Worm (Caenorhabditis elegans) whole organism, L4 larva: ENCODE measurements around the gene dpy-1.

ENCODE experiments used
- D1046.2 ChIP-seq: fragments of 200-800 bp; sonication (Bioruptor generic); IDR thresholded peaks from 2 replicates; pipeline ENCODE4 v1.3.6; 2022; ENCODE audit warnings: missing genetic modification characterization, missing compliant biosample characterization
- F44E2.7 ChIP-seq: fragments of 200-800 bp; sonication (Bioruptor generic); IDR thresholded peaks from 2 replicates; pipeline ENCODE4 v2.1.2; 2022; ENCODE audit warnings: missing genetic modification characterization, missing compliant biosample characterization
- R02D3.7 ChIP-seq: fragments of 150-350 bp; sonication (generic microtip); optimal IDR thresholded peaks from 3 replicates; lab custom pipeline; 2014; ENCODE audit warnings: missing biosample characterization, missing genetic modification characterization
- T20F7.1 ChIP-seq: fragments of 200-800 bp; sonication (Bioruptor generic); optimal IDR thresholded peaks from 2 replicates; lab custom pipeline; 2018; ENCODE audit warnings: mild to moderate bottlenecking, missing genetic modification characterization, missing compliant biosample characterization
- T26A8.4 ChIP-seq: fragments of 200-800 bp; sonication (Bioruptor generic); IDR thresholded peaks from 2 replicates; pipeline ENCODE4 v1.3.6; 2022; ENCODE audit warnings: missing genetic modification characterization, missing compliant biosample characterization
- Y105C5A.15 ChIP-seq: fragments of 200-800 bp; sonication (Bioruptor generic); IDR thresholded peaks from 2 replicates; pipeline ENCODE4 v1.3.6; 2022; ENCODE audit warnings: missing genetic modification characterization, missing compliant biosample characterization
- ZK337.2 ChIP-seq: fragments of 200-800 bp; sonication (Bioruptor generic); IDR thresholded peaks from 2 replicates; pipeline ENCODE4 v1.3.6; 2022; ENCODE audit warnings: missing genetic modification reagents, missing genetic modification characterization, missing compliant biosample characterization
- ceh-28 ChIP-seq: fragments of 150-350 bp; optimal IDR thresholded peaks from 2 replicates; lab custom pipeline; 2014; ENCODE audit warnings: missing biosample characterization, missing genetic modification reagents, missing genetic modification characterization
- ceh-44 ChIP-seq: fragments of 200-800 bp; sonication (Bioruptor generic); IDR thresholded peaks from 2 replicates; pipeline ENCODE4 v1.3.6; 2022; ENCODE audit warnings: missing genetic modification reagents, missing genetic modification characterization, missing compliant biosample characterization
- daf-12 ChIP-seq: fragments of 150-350 bp; optimal IDR thresholded peaks from 2 replicates; lab custom pipeline; 2014; ENCODE audit warnings: missing biosample characterization, missing genetic modification reagents, missing genetic modification characterization
- dmd-6 ChIP-seq: fragments of 200-800 bp; sonication (Bioruptor generic); IDR thresholded peaks from 2 replicates; pipeline ENCODE4 v1.3.6; 2022; ENCODE audit warnings: missing genetic modification reagents, missing genetic modification characterization, missing compliant biosample characterization
- gei-8 ChIP-seq: fragments of 200-800 bp; sonication (Bioruptor generic); optimal IDR thresholded peaks from 2 replicates; lab custom pipeline; 2018; ENCODE audit warnings: mild to moderate bottlenecking, missing genetic modification characterization, missing compliant biosample characterization
- hlh-11 ChIP-seq: fragments of 200-800 bp; sonication (Bioruptor generic); optimal IDR thresholded peaks from 2 replicates; lab custom pipeline; 2018; ENCODE audit warnings: mild to moderate bottlenecking, missing genetic modification characterization, missing compliant biosample characterization
- lin-38 ChIP-seq: fragments of 200-800 bp; sonication (Bioruptor generic); IDR thresholded peaks from 2 replicates; pipeline ENCODE4 v1.3.6; 2022; ENCODE audit warnings: missing genetic modification reagents, missing genetic modification characterization, missing compliant biosample characterization
- madf-9 ChIP-seq: fragments of 200-800 bp; sonication (Bioruptor generic); conservative IDR thresholded peaks from 2 replicates; pipeline ENCODE4 v1.3.6; 2022; ENCODE audit warnings: missing genetic modification reagents, missing genetic modification characterization, missing compliant biosample characterization
- mdt-29 ChIP-seq: fragments of 200-800 bp; sonication (Bioruptor generic); IDR thresholded peaks from 2 replicates; pipeline ENCODE4 v1.3.6; 2022; ENCODE audit warnings: missing genetic modification reagents, missing genetic modification characterization, missing compliant biosample characterization
- mes-2 ChIP-seq: sonication (generic microtip); optimal IDR thresholded peaks from 2 replicates; lab custom pipeline; 2016; ENCODE audit warnings: missing genotype, mild to moderate bottlenecking, missing genetic modification characterization, missing compliant biosample characterization; ENCODE audit not compliant: poor library complexity, severe bottlenecking
- mxl-2 ChIP-seq: fragments of 200-800 bp; sonication (Bioruptor generic); conservative IDR thresholded peaks from 2 replicates; pipeline ENCODE4 v1.3.6; 2022; ENCODE audit warnings: missing genetic modification reagents, missing genetic modification characterization, missing compliant biosample characterization
- mxl-3 ChIP-seq: fragments of 200-800 bp; sonication (Bioruptor generic); optimal IDR thresholded peaks from 2 replicates; lab custom pipeline; 2018; ENCODE audit warnings: mild to moderate bottlenecking, missing genetic modification characterization, missing compliant biosample characterization
- nhr-11 ChIP-seq: fragments of 150-350 bp; optimal IDR thresholded peaks from 2 replicates; lab custom pipeline; 2014; ENCODE audit warnings: missing biosample characterization, missing genetic modification characterization
- nhr-111 ChIP-seq: fragments of 200-800 bp; sonication (Bioruptor generic); optimal IDR thresholded peaks from 2 replicates; lab custom pipeline; 2018; ENCODE audit warnings: mild to moderate bottlenecking, missing genetic modification characterization, missing compliant biosample characterization
- nhr-237 ChIP-seq: sonication (generic microtip); optimal IDR thresholded peaks from 2 replicates; lab custom pipeline; 2017; ENCODE audit warnings: missing biosample characterization, missing genetic modification characterization
- nhr-25 ChIP-seq: sonication (generic microtip); optimal IDR thresholded peaks from 2 replicates; lab custom pipeline; 2017; ENCODE audit warnings: missing genetic modification characterization, mild to moderate bottlenecking, missing compliant biosample characterization, antibody characterized with exemption, moderate library complexity, borderline replicate concordance; ENCODE audit not compliant: insufficient read depth
- nhr-28 ChIP-seq: fragments of 150-350 bp; optimal IDR thresholded peaks from 2 replicates; lab custom pipeline; 2014; ENCODE audit warnings: missing biosample characterization, missing genetic modification characterization
- nhr-41 ChIP-seq: fragments of 200-800 bp; sonication (Bioruptor generic); IDR thresholded peaks from 2 replicates; pipeline ENCODE4 v1.3.6; 2022; ENCODE audit warnings: missing genetic modification reagents, missing genetic modification characterization, missing compliant biosample characterization
- nhr-76 ChIP-seq: fragments of 150-350 bp; optimal IDR thresholded peaks from 2 replicates; lab custom pipeline; 2014; ENCODE audit warnings: missing biosample characterization, missing genetic modification characterization
- pqm-1 ChIP-seq: sonication (generic microtip); optimal IDR thresholded peaks from 2 replicates; lab custom pipeline; 2017; ENCODE audit warnings: missing biosample characterization, missing genetic modification characterization
- rbr-2 ChIP-seq: sonication (generic microtip); optimal IDR thresholded peaks from 2 replicates; lab custom pipeline; 2016; ENCODE audit warnings: missing genotype, missing genetic modification characterization, missing compliant biosample characterization
- skn-1 ChIP-seq: fragments of 150-350 bp; optimal IDR thresholded peaks from 2 replicates; lab custom pipeline; 2014; ENCODE audit warnings: missing biosample characterization, missing genetic modification characterization
- unc-130 ChIP-seq: sonication (generic microtip); optimal IDR thresholded peaks from 2 replicates; lab custom pipeline; 2016; ENCODE audit warnings: missing genetic modification reagents, missing genetic modification characterization, missing compliant biosample characterization
- unc-62 ChIP-seq, 3 experiments: fragments of 150-350 bp in 1 of 3; sonication (generic microtip); optimal IDR thresholded peaks in 2 of 3; peaks in 1 of 3; 1 replicate in 1 of 3; 2 replicates in 2 of 3; lab custom pipeline; 2014 to 2017; ENCODE audit warnings: missing biosample characterization in 3 of 3, missing genetic modification characterization in 3 of 3, missing genetic modification reagents in 3 of 3, missing genotype in 1 of 3
- zag-1 ChIP-seq: fragments of 150-350 bp; optimal IDR thresholded peaks from 2 replicates; lab custom pipeline; 2014; ENCODE audit warnings: missing biosample characterization, missing genetic modification characterization
- zfp-3 ChIP-seq: fragments of 200-800 bp; sonication (Bioruptor generic); conservative IDR thresholded peaks from 2 replicates; pipeline ENCODE4 v1.3.6; 2022; ENCODE audit warnings: missing genetic modification reagents, missing genetic modification characterization, missing compliant biosample characterization
- ztf-11 ChIP-seq: fragments of 150-350 bp; optimal IDR thresholded peaks from 2 replicates; lab custom pipeline; 2014; ENCODE audit warnings: missing biosample characterization, missing genetic modification characterization
- ztf-7 ChIP-seq: fragments of 150-350 bp; optimal IDR thresholded peaks from 2 replicates; lab custom pipeline; 2014; ENCODE audit warnings: missing biosample characterization, missing genetic modification characterization

Gene dpy-1

DNA sequence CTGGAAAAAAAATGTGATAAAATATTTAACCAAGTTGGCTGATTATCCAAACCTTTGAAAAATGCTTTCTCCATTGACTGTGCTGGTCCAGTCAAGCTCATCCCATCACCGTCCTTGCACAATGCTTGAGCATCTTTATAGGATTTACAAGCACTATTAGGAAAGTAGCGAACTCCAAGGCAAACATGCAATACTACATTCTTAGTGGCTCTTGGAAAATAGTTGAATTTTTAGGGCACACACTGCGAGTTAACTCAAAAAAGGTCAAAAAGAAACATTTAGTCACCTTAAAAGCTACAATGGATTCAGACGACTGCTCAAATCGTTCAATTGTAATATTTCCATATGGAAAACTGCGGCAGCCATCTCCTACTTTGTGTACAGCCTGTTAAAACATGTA is 6.3 kb upstream of the dpy-1 start, which contains the start of gene M01E10.3:
Gene M01E10.3 (minus strand): TSS at position 101 of the 400 bp plus-strand sequence.
- no peak for TF ChIP-seq nhr-25 (tag; lab: Kevin White, UChicago)
- TF ChIP-seq nhr-41 (GFP tag; lab: Robert Waterston, UW), result no peak
- TF ChIP-seq ZK337.2 (GFP tag; lab: Robert Waterston, UW), result no peak
- no peak for TF ChIP-seq nhr-11 (tag; lab: Kevin White, UChicago)
- TF ChIP-seq nhr-237 (tag; lab: Kevin White, UChicago), result no peak
- no peak for TF ChIP-seq T20F7.1
- TF ChIP-seq mes-2 (tag; lab: Kevin White, UChicago), result no peak
- TF ChIP-seq ztf-7 (tag; lab: Kevin White, UChicago), result no peak
- no peak for TF ChIP-seq pqm-1 (tag; lab: Kevin White, UChicago)
- no peak for TF ChIP-seq F44E2.7
- TF ChIP-seq daf-12 (tag; lab: Kevin White, UChicago), result no peak
- no peak for TF ChIP-seq R02D3.7 (tag; lab: Kevin White, UChicago)

DNA sequence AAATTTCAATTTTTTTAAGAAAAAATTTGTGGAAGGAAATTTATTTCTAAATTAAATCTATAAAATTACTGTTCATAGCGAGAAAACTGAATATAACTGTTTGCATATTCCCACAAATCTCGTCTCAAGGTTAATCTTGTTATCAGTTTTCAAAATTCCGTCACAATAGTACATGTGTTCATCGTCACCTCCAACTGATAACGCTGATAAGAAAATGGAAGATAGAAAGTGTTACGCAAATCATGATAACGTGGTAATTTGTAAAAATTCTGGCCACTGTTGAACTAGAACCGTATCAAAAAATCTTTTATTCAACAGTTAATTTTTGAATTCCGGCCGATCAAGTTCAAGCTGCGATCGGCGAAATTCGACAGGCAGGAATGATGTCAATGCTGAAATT is 5.6 kb upstream of the dpy-1 start:
- TF ChIP-seq ztf-11 (tag; lab: Kevin White, UChicago) (no peak), pqm-1 (tag; lab: Kevin White, UChicago) (peak; percentile 94), T26A8.4 (GFP tag; lab: Robert Waterston, UW) (no peak), D1046.2 (GFP tag; lab: Robert Waterston, UW) (no peak), hlh-11 (no peak), ceh-28 (tag; lab: Kevin White, UChicago) (no peak), ceh-44 (GFP tag; lab: Robert Waterston, UW) (no peak), rbr-2 (tag; lab: Kevin White, UChicago) (no peak), nhr-76 (tag; lab: Kevin White, UChicago) (no peak), mxl-3 (GFP tag; lab: Kevin White, UChicago) (peak; percentile 21), skn-1 (tag; lab: Kevin White, UChicago) (no peak), nhr-28 (peak; percentile 71), Y105C5A.15 (GFP tag; lab: Robert Waterston, UW) (no peak), zfp-3 (GFP tag; lab: Robert Waterston, UW) (no peak), nhr-111 (GFP tag; lab: Kevin White, UChicago) (no peak), gei-8 (GFP tag; lab: Kevin White, UChicago) (no peak), dmd-6 (GFP tag; lab: Robert Waterston, UW) (peak; percentile 22; the same call in 1 of the 2 replicates), mxl-2 (GFP tag; lab: Robert Waterston, UW) (no peak), madf-9 (GFP tag; lab: Robert Waterston, UW) (no peak), T20F7.1 (no peak), unc-130 (GFP tag; lab: Kevin White, UChicago) (no peak)
- TF ChIP-seq, all 104 proteins: peak for 4

DNA sequence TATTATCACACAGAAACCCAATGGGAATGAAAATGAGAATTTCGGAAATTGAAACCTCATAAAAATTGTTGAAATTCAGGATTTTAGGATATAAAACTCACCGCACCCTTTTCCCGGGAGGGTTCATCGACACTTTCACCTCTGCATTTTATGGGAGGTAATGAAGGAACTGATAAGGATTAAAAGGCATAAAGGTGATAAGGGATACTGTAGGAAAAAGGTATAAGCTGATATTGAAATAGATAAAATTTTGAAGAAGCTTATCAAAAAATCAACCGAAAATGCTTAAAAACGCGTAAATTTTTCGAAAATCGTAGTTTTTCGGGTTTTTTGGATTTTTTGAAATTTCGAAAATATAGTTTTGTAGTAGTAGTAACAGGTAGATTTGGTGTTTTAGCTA is 2.7 kb upstream of the dpy-1 start:
- TF ChIP-seq pqm-1 (tag; lab: Kevin White, UChicago) (peak; percentile 18), zag-1 (no peak)
- TF ChIP-seq, all 104 proteins: peak for 1

DNA sequence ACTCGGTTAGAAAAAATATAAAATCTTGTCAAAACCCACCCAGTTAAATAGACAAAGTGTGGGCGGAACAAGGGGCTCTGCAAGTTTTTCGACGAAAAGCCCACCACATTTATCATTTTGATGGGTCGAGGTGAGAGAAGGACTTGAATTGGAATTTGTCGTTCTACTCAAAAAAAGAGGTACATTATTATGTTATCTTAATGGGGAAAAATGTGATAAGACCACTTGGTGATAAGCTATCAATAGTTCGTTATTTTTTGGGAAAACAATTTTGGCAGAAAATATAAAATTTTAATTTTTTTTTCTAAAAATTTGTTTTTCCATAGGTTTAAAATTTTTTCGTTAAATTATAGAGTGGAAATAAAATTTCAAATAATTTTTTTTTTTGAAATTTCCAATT is 2.0 kb upstream of the dpy-1 start:
- TF ChIP-seq unc-62 (GFP tag; optimal IDR thresholded peaks at IDR 0.05 in 1 of 2; lab: Kevin White, UChicago) (peak in 1 of 2 experiments; percentile 80), unc-62 (tag; optimal IDR thresholded peaks at IDR 0.05; lab: Kevin White, UChicago) (no peak), lin-38 (GFP tag; lab: Robert Waterston, UW) (no peak), nhr-28 (peak; percentile 11), mdt-29 (GFP tag; lab: Robert Waterston, UW) (no peak), nhr-237 (tag; lab: Kevin White, UChicago) (no peak), pqm-1 (tag; lab: Kevin White, UChicago) (peak; percentile 6)
